Fruit fly (Drosophila melanogaster) whole organism, adult: ENCODE measurements around the gene CG9609.
A peak's percentile ranks its signal among the peaks of the same experiment; 100 is the strongest.

ENCODE experiments used
- CG11617 ChIP-seq: fragments of 200-800 bp; sonication (Bioruptor generic); optimal IDR thresholded peaks from 2 replicates; lab custom pipeline; 2017; ENCODE audit warnings: mild to moderate bottlenecking, missing biosample characterization, missing genetic modification reagents, missing genetic modification characterization
- CG12768 ChIP-seq: fragments of 200-800 bp; sonication (Bioruptor generic); optimal IDR thresholded peaks from 2 replicates; lab custom pipeline; 2017; ENCODE audit warnings: missing biosample characterization, missing genetic modification characterization, mild to moderate bottlenecking, moderate library complexity, missing genetic modification reagents
- CG14711 ChIP-seq: fragments of 200-800 bp; sonication (Bioruptor generic); optimal IDR thresholded peaks from 2 replicates; lab custom pipeline; 2018; ENCODE audit warnings: missing biosample characterization, mild to moderate bottlenecking, missing genetic modification characterization, moderate library complexity
- CG1620 ChIP-seq: fragments of 200-800 bp; sonication (Bioruptor generic); optimal IDR thresholded peaks from 2 replicates; lab custom pipeline; 2016; ENCODE audit warnings: missing biosample characterization, missing genetic modification characterization
- CG33017 ChIP-seq: fragments of 200-800 bp; sonication (Bioruptor generic); optimal IDR thresholded peaks from 2 replicates; lab custom pipeline; 2018; ENCODE audit warnings: missing biosample characterization, mild to moderate bottlenecking, missing genetic modification characterization, moderate library complexity
- CG5204 ChIP-seq: fragments of 200-800 bp; sonication (Bioruptor generic); optimal IDR thresholded peaks from 2 replicates; lab custom pipeline; 2016; ENCODE audit warnings: missing biosample characterization, missing genetic modification characterization
- CG7045 ChIP-seq: fragments of 200-800 bp; sonication (Bioruptor generic); optimal IDR thresholded peaks from 2 replicates; lab custom pipeline; 2017; ENCODE audit warnings: missing biosample characterization, mild to moderate bottlenecking, missing genetic modification characterization
- CG7101 ChIP-seq: fragments of 200-800 bp; sonication (Bioruptor generic); optimal IDR thresholded peaks from 2 replicates; lab custom pipeline; 2018; ENCODE audit warnings: missing biosample characterization, mild to moderate bottlenecking, missing genetic modification characterization, moderate library complexity
- Clk ChIP-seq: fragments of 200-800 bp; sonication (Bioruptor generic); optimal IDR thresholded peaks from 2 replicates; lab custom pipeline; 2017; ENCODE audit warnings: missing biosample characterization, missing genetic modification characterization
- Crg-1 ChIP-seq: fragments of 200-800 bp; sonication (Bioruptor generic); optimal IDR thresholded peaks from 2 replicates; lab custom pipeline; 2016; ENCODE audit warnings: missing biosample characterization, missing genetic modification characterization
- Hr96 ChIP-seq: fragments of 200-800 bp; sonication (Bioruptor generic); optimal IDR thresholded peaks from 2 replicates; lab custom pipeline; 2016; ENCODE audit warnings: missing biosample characterization, missing genetic modification characterization
- Mnt ChIP-seq: fragments of 200-800 bp; sonication (Bioruptor generic); optimal IDR thresholded peaks from 2 replicates; lab custom pipeline; 2016; ENCODE audit warnings: missing biosample characterization, mild to moderate bottlenecking, missing genetic modification characterization
- bab1 ChIP-seq: fragments of 200-800 bp; sonication (Bioruptor generic); optimal IDR thresholded peaks from 3 replicates; lab custom pipeline; 2019; ENCODE audit warnings: missing biosample characterization, mild to moderate bottlenecking, missing genetic modification characterization, moderate library complexity
- cic ChIP-seq: fragments of 200-800 bp; sonication (Bioruptor generic); optimal IDR thresholded peaks from 2 replicates; lab custom pipeline; 2017; ENCODE audit warnings: missing biosample characterization, mild to moderate bottlenecking, missing genetic modification characterization, moderate library complexity
- cnc ChIP-seq, 2 experiments: fragments of >200 bp; optimal IDR thresholded peaks; 2 replicates each; lab custom pipeline; 2017
- kay ChIP-seq: fragments of 200-800 bp; sonication (Bioruptor generic); peaks from one replicate; lab custom pipeline; 2016; ENCODE audit warnings: missing biosample characterization, missing genetic modification characterization, borderline replicate concordance
- ovo ChIP-seq: fragments of 200-800 bp; sonication (Bioruptor generic); optimal IDR thresholded peaks from 2 replicates; lab custom pipeline; 2016; ENCODE audit warnings: missing biosample characterization, missing genetic modification characterization
- pad ChIP-seq: fragments of 200-800 bp; sonication (Bioruptor generic); optimal IDR thresholded peaks from 3 replicates; lab custom pipeline; 2017; ENCODE audit warnings: missing biosample characterization, missing genetic modification characterization, mild to moderate bottlenecking, moderate library complexity, missing genetic modification reagents
- tj ChIP-seq: fragments of 200-800 bp; sonication (Bioruptor generic); optimal IDR thresholded peaks from 3 replicates; lab custom pipeline; 2017; ENCODE audit warnings: missing biosample characterization, mild to moderate bottlenecking, missing genetic modification characterization, moderate library complexity
- toe ChIP-seq: fragments of 200-800 bp; sonication (Bioruptor generic); optimal IDR thresholded peaks from 2 replicates; lab custom pipeline; 2016; ENCODE audit warnings: missing biosample characterization, missing genetic modification characterization

The CG9609 gene

DNA sequence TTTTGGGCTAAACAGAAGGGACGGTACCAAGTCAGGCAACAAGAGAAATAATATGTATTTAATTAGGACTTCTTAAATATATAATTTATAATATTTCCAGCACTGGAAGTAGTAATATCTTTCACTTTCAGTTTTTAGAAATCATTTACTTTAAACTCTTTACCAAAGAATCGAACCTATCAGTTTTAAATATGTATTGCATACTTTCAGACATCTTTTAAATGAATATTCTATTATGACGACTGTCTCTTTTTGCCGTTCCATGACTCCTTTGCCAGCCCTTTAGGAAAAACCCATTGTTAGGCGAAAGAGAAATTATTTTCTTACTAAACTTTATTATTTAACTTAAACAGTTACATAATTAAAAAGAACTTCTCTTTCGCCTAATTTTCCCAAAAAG, 29.2 kb downstream of the CG9609 start:
- TF ChIP-seq Clk (GFP tag; lab: Kevin White, UChicago) (no peak), pad (GFP tag; lab: Kevin White, UChicago) (no peak)

DNA sequence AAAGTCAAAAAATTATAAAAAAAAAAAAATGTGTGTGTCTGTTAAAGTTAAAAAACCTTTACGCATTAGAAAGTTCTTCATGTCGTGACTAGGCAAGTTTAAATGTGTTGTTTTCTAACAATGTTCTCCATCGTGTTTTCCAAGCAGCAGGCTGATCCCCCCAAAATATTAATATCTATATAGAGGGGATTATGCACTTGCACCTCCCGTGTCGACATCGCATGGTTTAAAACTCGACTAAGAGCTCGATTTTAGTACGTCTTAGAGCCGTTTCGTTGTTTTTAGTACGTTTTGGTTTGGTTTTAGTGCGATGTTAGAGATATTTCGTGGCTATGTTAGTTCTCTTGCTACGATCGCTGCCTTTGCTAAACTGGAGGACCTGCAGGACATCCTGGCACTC, 33.7 kb downstream of the CG9609 start:
- TF ChIP-seq CG7045 (GFP tag; lab: Kevin White, UChicago) (no peak), CG14711 (no peak), CG5204 (GFP tag; lab: Kevin White, UChicago) (no peak), tj (GFP tag; lab: Kevin White, UChicago) (no peak), Clk (GFP tag; lab: Kevin White, UChicago) (no peak), toe (GFP tag; lab: Kevin White, UChicago) (no peak)

- peak; percentile 66 for TF ChIP-seq kay (GFP tag; lab: Kevin White, UChicago)
- TF ChIP-seq Crg-1 (GFP tag; lab: Kevin White, UChicago), result peak; percentile 70
- TF ChIP-seq pad (GFP tag; lab: Kevin White, UChicago), result peak; percentile 56
- TF ChIP-seq CG1620 (GFP tag; lab: Kevin White, UChicago), result peak; percentile 90
- peak; percentile 74 for TF ChIP-seq Mnt (GFP tag; lab: Kevin White, UChicago)
- no peak for TF ChIP-seq CG12768 (GFP tag; lab: Kevin White, UChicago)
- no peak for TF ChIP-seq CG7045 (GFP tag; lab: Kevin White, UChicago)
- peak; percentile 87 for TF ChIP-seq CG7101
- peak; percentile 94 for TF ChIP-seq ovo (GFP tag; lab: Kevin White, UChicago)
- peak; percentile 72 for TF ChIP-seq CG5204 (GFP tag; lab: Kevin White, UChicago)
- peak; percentile 67 for TF ChIP-seq toe (GFP tag; lab: Kevin White, UChicago)
- no peak for TF ChIP-seq cnc (optimal IDR thresholded peaks at IDR 0.05; lab: Kevin White, UChicago)
- TF ChIP-seq Clk (GFP tag; lab: Kevin White, UChicago), result no peak
- TF ChIP-seq cic (GFP tag; lab: Kevin White, UChicago), result peak; percentile 22
- peak; percentile 92 for TF ChIP-seq Hr96 (GFP tag; lab: Kevin White, UChicago)
- peak; percentile 46 for TF ChIP-seq tj (GFP tag; lab: Kevin White, UChicago)
- peak; percentile 7 for TF ChIP-seq CG33017
- TF ChIP-seq CG11617 (GFP tag; lab: Kevin White, UChicago), result peak; percentile 75
- peak; percentile 78 for TF ChIP-seq CG14711
- TF ChIP-seq bab1 (GFP tag; lab: Kevin White, UChicago), result peak; percentile 84
These were observed 35.1 kb downstream of the CG9609 start, which contains the start of gene goe for dm6 chrX:16751579-16752156. Gene goe, minus strand, starts transcription at chrX:16751910.

dm6 chrX:16750712-16751578, 35.9 kb downstream of the CG9609 start:
- TF ChIP-seq Mnt (GFP tag; lab: Kevin White, UChicago) (peak; percentile 12), cnc (optimal IDR thresholded peaks at IDR 0.05; lab: Kevin White, UChicago) (no peak), pad (GFP tag; lab: Kevin White, UChicago) (peak; percentile 57), Crg-1 (GFP tag; lab: Kevin White, UChicago) (no peak), ovo (GFP tag; lab: Kevin White, UChicago) (no peak), CG11617 (GFP tag; lab: Kevin White, UChicago) (peak; percentile 63), bab1 (GFP tag; lab: Kevin White, UChicago) (peak; percentile 89), Hr96 (GFP tag; lab: Kevin White, UChicago) (peak; percentile 41), CG33017 (peak; percentile 51), Clk (GFP tag; lab: Kevin White, UChicago) (no peak), CG5204 (GFP tag; lab: Kevin White, UChicago) (peak; percentile 40), toe (GFP tag; lab: Kevin White, UChicago) (no peak), CG7045 (GFP tag; lab: Kevin White, UChicago) (peak; percentile 49), kay (GFP tag; lab: Kevin White, UChicago) (peak; percentile 79), tj (GFP tag; lab: Kevin White, UChicago) (peak; percentile 46), CG14711 (peak; percentile 56), CG1620 (GFP tag; lab: Kevin White, UChicago) (peak; percentile 22), CG7101 (peak; percentile 76), cic (GFP tag; lab: Kevin White, UChicago) (no peak), CG12768 (GFP tag; lab: Kevin White, UChicago) (no peak)

dm6 chrX:16749324-16749723, 37.5 kb downstream of the CG9609 start:
- TF ChIP-seq ovo (GFP tag; lab: Kevin White, UChicago), result no peak
- no peak for TF ChIP-seq bab1 (GFP tag; lab: Kevin White, UChicago)
- TF ChIP-seq Hr96 (GFP tag; lab: Kevin White, UChicago), result no peak
- no peak for TF ChIP-seq Crg-1 (GFP tag; lab: Kevin White, UChicago)
- no peak for TF ChIP-seq pad (GFP tag; lab: Kevin White, UChicago)
- no peak for TF ChIP-seq toe (GFP tag; lab: Kevin White, UChicago)
- TF ChIP-seq kay (GFP tag; lab: Kevin White, UChicago), result no peak
- no peak for TF ChIP-seq CG5204 (GFP tag; lab: Kevin White, UChicago)
- TF ChIP-seq tj (GFP tag; lab: Kevin White, UChicago), result peak; percentile 38
- TF ChIP-seq Mnt (GFP tag; lab: Kevin White, UChicago), result peak; percentile 5
- no peak for TF ChIP-seq Clk (GFP tag; lab: Kevin White, UChicago)
- no peak for TF ChIP-seq CG7045 (GFP tag; lab: Kevin White, UChicago)
- TF ChIP-seq CG12768 (GFP tag; lab: Kevin White, UChicago), result no peak
- no peak for TF ChIP-seq CG1620 (GFP tag; lab: Kevin White, UChicago)
- TF ChIP-seq CG14711, result no peak
- TF ChIP-seq CG33017, result no peak
- TF ChIP-seq CG7101, result peak; percentile 20
- TF ChIP-seq cnc (optimal IDR thresholded peaks at IDR 0.05; lab: Kevin White, UChicago), result no peak
- no peak for TF ChIP-seq CG11617 (GFP tag; lab: Kevin White, UChicago)
- peak; percentile 28 for TF ChIP-seq cic (GFP tag; lab: Kevin White, UChicago)
